Fruit fly (Drosophila melanogaster): ENCODE measurements around the gene eIF3g1.

Gene eIF3g1

dm6 chrX:2603851-2604505 lies 6.2 kb downstream of the eIF3g1 start, which contains the start of the genes Klp3A and Zw10 (continued):
- TF ChIP-seq NC2α (GFP tag; optimal IDR thresholded peaks at IDR 0.05) (no peak), CG3838 (GFP tag; optimal IDR thresholded peaks at IDR 0.05) (no peak), Ets97D (GFP tag; optimal IDR thresholded peaks at IDR 0.05) (peak; percentile 26), CG13287 (GFP tag; IDR thresholded peaks at IDR 0.05; ENCODE audit: partially characterized antibody) (peak; percentile 69), sim (GFP tag; IDR thresholded peaks at IDR 0.05) (no peak), CG6654 (GFP tag; optimal IDR thresholded peaks at IDR 0.05) (no peak), CG1024 (GFP tag; IDR thresholded peaks at IDR 0.05) (no peak), CG2202 (tag; optimal IDR thresholded peaks at IDR 0.05) (no peak), CG2875 (GFP tag; optimal IDR thresholded peaks at IDR 0.05) (no peak), CG7963 (GFP tag; IDR thresholded peaks at IDR 0.05; ENCODE audit: partially characterized antibody) (peak; percentile 58; the same call in 1 of the 3 replicates), crol (GFP tag; IDR thresholded peaks at IDR 0.05) (no peak), CG9727 (GFP tag; optimal IDR thresholded peaks at IDR 0.05) (peak; percentile 13), pan (optimal IDR thresholded peaks at IDR 0.05) (no peak), pan (GFP tag; optimal IDR thresholded peaks at IDR 0.05 in 1 of 2, IDR thresholded peaks at IDR 0.05 in 1 of 2) (no peak), CG10431 (GFP tag; optimal IDR thresholded peaks at IDR 0.05) (no peak), Six4 (GFP tag; optimal IDR thresholded peaks at IDR 0.05) (no peak), chm (GFP tag; IDR thresholded peaks at IDR 0.05) (no peak), Doc3 (GFP tag; IDR thresholded peaks at IDR 0.05; ENCODE audit: partially characterized antibody) (0 out of 3 replicates have a peak, but pooled peaks have one; percentile 45), gsb-n (tag; optimal IDR thresholded peaks at IDR 0.05) (no peak), CG12659 (GFP tag; optimal IDR thresholded peaks at IDR 0.05) (peak; percentile 41), Trl (optimal IDR thresholded peaks at IDR 0.05) (no peak), Trl (GFP tag; optimal IDR thresholded peaks at IDR 0.05) (no peak), Sry-δ (GFP tag; optimal IDR thresholded peaks at IDR 0.05) (peak; percentile 74), D19B (GFP tag; optimal IDR thresholded peaks at IDR 0.05) (no peak), tap (tag; optimal IDR thresholded peaks at IDR 0.05) (no peak), CG18262 (tag; optimal IDR thresholded peaks at IDR 0.05) (no peak), stc (GFP tag; IDR thresholded peaks at IDR 0.05) (no peak), CG10654 (GFP tag; optimal IDR thresholded peaks at IDR 0.05) (no peak), CG9817 (tag; optimal IDR thresholded peaks at IDR 0.05) (no peak), CG18619 (GFP tag; optimal IDR thresholded peaks at IDR 0.05) (no peak), CG7987 (GFP tag; optimal IDR thresholded peaks at IDR 0.05) (no peak), amos (GFP tag; IDR thresholded peaks at IDR 0.05; ENCODE audit: partially characterized antibody) (peak; percentile 18; the same call in 1 of the 2 replicates), CG1792 (GFP tag; optimal IDR thresholded peaks at IDR 0.05) (no peak), CG14667 (GFP tag; IDR thresholded peaks at IDR 0.05) (no peak), CG17802 (tag; optimal IDR thresholded peaks at IDR 0.05) (no peak), Lim3 (GFP tag; IDR thresholded peaks at IDR 0.05) (no peak), hb (GFP tag; IDR thresholded peaks at IDR 0.05; ENCODE audit: partially characterized antibody) (peak; percentile 70; the same call in 1 of the 3 replicates), CG31388 (GFP tag; optimal IDR thresholded peaks at IDR 0.05) (no peak), cato (GFP tag; optimal IDR thresholded peaks at IDR 0.05; ENCODE audit: borderline replicate concordance) (no peak), insv (GFP tag; optimal IDR thresholded peaks at IDR 0.05) (no peak), Pdp1 (GFP tag; optimal IDR thresholded peaks at IDR 0.05) (no peak), CG6689 (GFP tag; IDR thresholded peaks at IDR 0.05) (no peak), ftz-f1 (GFP tag; optimal IDR thresholded peaks at IDR 0.05) (no peak), pum (GFP tag; optimal IDR thresholded peaks at IDR 0.05) (no peak), Tbp (GFP tag; optimal IDR thresholded peaks at IDR 0.05) (no peak), maf-S (GFP tag; optimal IDR thresholded peaks at IDR 0.05) (no peak), gt (GFP tag; IDR thresholded peaks at IDR 0.05) (no peak), fu2 (GFP tag; optimal IDR thresholded peaks at IDR 0.05) (no peak), cas (GFP tag; IDR thresholded peaks at IDR 0.05) (no peak), trh (GFP tag; optimal IDR thresholded peaks at IDR 0.05) (no peak), cg (GFP tag; optimal IDR thresholded peaks at IDR 0.05) (no peak)
